Comparison of ENCODE assay signal across 4 fruit fly cellular contexts in the genomic region with DNA sequence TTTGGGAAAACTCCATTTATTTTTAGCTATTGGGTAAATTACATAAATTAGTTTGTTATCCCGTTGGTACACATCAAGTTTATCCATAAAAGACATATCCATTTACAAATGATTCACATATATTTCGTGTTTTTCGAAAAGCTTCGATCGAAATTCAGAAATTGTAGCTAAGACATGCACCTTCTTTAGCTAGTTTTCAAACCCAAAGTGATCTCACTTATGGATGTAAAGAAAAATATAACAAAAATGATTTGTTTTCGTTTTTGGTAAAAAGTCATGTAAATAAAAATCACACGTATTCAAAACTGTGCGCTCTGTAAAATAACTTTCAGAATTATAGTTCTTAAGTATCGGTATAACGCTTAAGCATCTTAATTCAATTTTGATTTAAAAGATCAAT.
A peak's percentile ranks its signal among the peaks of the same experiment; 100 is the strongest.
TF ChIP-seq lines count a peak whose summit lies in the region.

No protein-coding gene starts in this region.

- TF ChIP-seq CTCF in S2 (optimal IDR thresholded peaks at IDR 0.05; lab: Kevin White, UChicago), result peak; percentile 63 to 78
- peak; percentile 82 for TF ChIP-seq CTCF in whole organism, embryonic (GFP tag; optimal IDR thresholded peaks at IDR 0.05; lab: Kevin White, UChicago)

TF ChIP-seq in whole organism, embryonic, 481 proteins besides CTCF, POLR2A, EP300 and RAD21 (continues in another document):
- TF ChIP-seq Dp (GFP tag; optimal IDR thresholded peaks at IDR 0.05; lab: Kevin White, UChicago) (peak; percentile 35), CG13424 (tag; optimal IDR thresholded peaks at IDR 0.05; lab: Kevin White, UChicago) (no peak), grn (GFP tag; optimal IDR thresholded peaks at IDR 0.05; lab: Kevin White, UChicago) (no peak), Ets97D (GFP tag; optimal IDR thresholded peaks at IDR 0.05; lab: Kevin White, UChicago) (no peak), MBD-R2 (GFP tag; IDR thresholded peaks at IDR 0.05; lab: Robert Waterston, UW) (peak; percentile 10; the same call in 1 of the 2 replicates), pum (GFP tag; optimal IDR thresholded peaks at IDR 0.05; lab: Kevin White, UChicago) (no peak), tll (GFP tag; optimal IDR thresholded peaks at IDR 0.05; lab: Kevin White, UChicago) (peak in 1 of 2 experiments; percentile 54), gt (GFP tag; IDR thresholded peaks at IDR 0.05; lab: Robert Waterston, UW) (no peak), ro (GFP tag; IDR thresholded peaks at IDR 0.05; lab: Robert Waterston, UW) (no peak), HmgZ (tag; optimal IDR thresholded peaks at IDR 0.05; lab: Kevin White, UChicago) (no peak), amos (GFP tag; IDR thresholded peaks at IDR 0.05; lab: Robert Waterston, UW; ENCODE audit: partially characterized antibody) (peak; percentile 59), B-H2 (GFP tag; optimal IDR thresholded peaks at IDR 0.05; lab: Kevin White, UChicago) (no peak), CG10979 (tag; optimal IDR thresholded peaks at IDR 0.05; lab: Kevin White, UChicago) (no peak), bbx (GFP tag; IDR thresholded peaks at IDR 0.05; lab: Robert Waterston, UW; ENCODE audit: partially characterized antibody) (0 out of 2 replicates have a peak, but pooled peaks have one; percentile 20), pita (GFP tag; optimal IDR thresholded peaks at IDR 0.05; lab: Kevin White, UChicago) (peak; percentile 69), eve (GFP tag; optimal IDR thresholded peaks at IDR 0.05; lab: Kevin White, UChicago) (no peak), unc-4 (GFP tag; IDR thresholded peaks at IDR 0.05; lab: Robert Waterston, UW; ENCODE audit: partially characterized antibody) (no peak), CG32767 (GFP tag; IDR thresholded peaks at IDR 0.05; lab: Robert Waterston, UW) (no peak), dpn (GFP tag; optimal IDR thresholded peaks at IDR 0.05; lab: Kevin White, UChicago) (no peak), CG8281 (tag; optimal IDR thresholded peaks at IDR 0.05; lab: Kevin White, UChicago) (no peak), CG3995 (GFP tag; optimal IDR thresholded peaks at IDR 0.05; lab: Kevin White, UChicago) (peak; percentile 82), knrl (GFP tag; IDR thresholded peaks at IDR 0.05; lab: Robert Waterston, UW; ENCODE audit: partially characterized antibody) (peak; percentile 45; the same call in 2 of the 3 replicates), H15 (GFP tag; IDR thresholded peaks at IDR 0.05; lab: Robert Waterston, UW) (no peak), CG17186 (GFP tag; optimal IDR thresholded peaks at IDR 0.05; lab: Kevin White, UChicago) (no peak), gro (GFP tag; optimal IDR thresholded peaks at IDR 0.05; lab: Kevin White, UChicago) (no peak), Lhr (GFP tag; optimal IDR thresholded peaks at IDR 0.05; lab: Kevin White, UChicago) (peak; percentile 35), stwl (tag; optimal IDR thresholded peaks at IDR 0.05; lab: Kevin White, UChicago) (peak; percentile 62), E2f2 (GFP tag; IDR thresholded peaks at IDR 0.05; lab: Robert Waterston, UW) (peak; percentile 71)

TF ChIP-seq in whole organism, pupa, 21 proteins besides CTCF, POLR2A, EP300 and RAD21:
- TF ChIP-seq D1 (tag; optimal IDR thresholded peaks at IDR 0.05; lab: Kevin White, UChicago) (peak; percentile 52), Ets98B (GFP tag; IDR thresholded peaks at IDR 0.05; lab: Robert Waterston, UW) (no peak)

TF ChIP-seq in whole organism, wandering third instar larva, 38 proteins besides CTCF, POLR2A, EP300 and RAD21:
- TF ChIP-seq Dif (GFP tag; optimal IDR thresholded peaks at IDR 0.05; lab: Kevin White, UChicago; ENCODE audit: partially characterized antibody) (no peak), h (GFP tag; optimal IDR thresholded peaks at IDR 0.05; lab: Kevin White, UChicago) (no peak), Myc (optimal IDR thresholded peaks at IDR 0.05; lab: Kevin White, UChicago) (peak; percentile 71), Hr83 (GFP tag; optimal IDR thresholded peaks at IDR 0.05; lab: Kevin White, UChicago; ENCODE audit: poor library complexity, severe bottlenecking) (no peak), Jra (GFP tag; optimal IDR thresholded peaks at IDR 0.05; lab: Kevin White, UChicago) (no peak), ey (GFP tag; optimal IDR thresholded peaks at IDR 0.05; lab: Kevin White, UChicago) (no peak)
